Worm (Caenorhabditis elegans) whole organism, midembryonic: Measurements from ENCODE around the gene Y32B12B.4.

Experiments
- T22C8.4 ChIP-seq: fragments of 200-800 bp; sonication (Bioruptor generic); IDR thresholded peaks from 2 replicates; pipeline ENCODE4 v1.3.6; 2022; ENCODE audit warnings: missing genetic modification characterization, missing compliant biosample characterization
- cog-1 ChIP-seq: sonication (generic microtip); optimal IDR thresholded peaks from 2 replicates; lab custom pipeline; 2016; ENCODE audit warnings: missing genetic modification characterization, missing compliant biosample characterization
- flt-1 ChIP-seq: fragments of 200-800 bp; sonication (Bioruptor generic); IDR thresholded peaks from 2 replicates; pipeline ENCODE4 v1.3.6; 2022; ENCODE audit warnings: missing genetic modification characterization, missing compliant biosample characterization
- klf-2 ChIP-seq: fragments of 200-800 bp; sonication (Bioruptor generic); conservative IDR thresholded peaks from 2 replicates; pipeline ENCODE4 v1.3.6; 2022; ENCODE audit warnings: missing genetic modification reagents, missing genetic modification characterization, missing compliant biosample characterization
- med-1 ChIP-seq: sonication (generic microtip); optimal IDR thresholded peaks from 2 replicates; lab custom pipeline; 2017; ENCODE audit warnings: missing genetic modification characterization, mild to moderate bottlenecking, missing compliant biosample characterization, antibody characterized with exemption, missing genetic modification reagents; ENCODE audit not compliant: insufficient read depth
- ref-1 ChIP-seq: fragments of 200-800 bp; sonication (Bioruptor generic); conservative IDR thresholded peaks from 2 replicates; pipeline ENCODE4 v1.3.6; 2022; ENCODE audit warnings: missing genetic modification reagents, missing genetic modification characterization, missing compliant biosample characterization
- tab-1 ChIP-seq: fragments of 200-800 bp; sonication (Bioruptor generic); IDR thresholded peaks from 2 replicates; pipeline ENCODE4 v1.3.6; 2022; ENCODE audit warnings: missing genetic modification characterization, missing compliant biosample characterization
- ztf-23 ChIP-seq: fragments of 200-800 bp; sonication (Bioruptor generic); IDR thresholded peaks from 2 replicates; pipeline ENCODE4 v1.3.6; 2022; ENCODE audit warnings: missing genetic modification reagents, missing genetic modification characterization, missing compliant biosample characterization
- ztf-29 ChIP-seq: fragments of 200-800 bp; sonication (Bioruptor generic); IDR thresholded peaks from 2 replicates; pipeline ENCODE4 v1.3.6; 2022; ENCODE audit warnings: missing genetic modification reagents, missing genetic modification characterization, missing compliant biosample characterization

The Y32B12B.4 gene

DNA sequence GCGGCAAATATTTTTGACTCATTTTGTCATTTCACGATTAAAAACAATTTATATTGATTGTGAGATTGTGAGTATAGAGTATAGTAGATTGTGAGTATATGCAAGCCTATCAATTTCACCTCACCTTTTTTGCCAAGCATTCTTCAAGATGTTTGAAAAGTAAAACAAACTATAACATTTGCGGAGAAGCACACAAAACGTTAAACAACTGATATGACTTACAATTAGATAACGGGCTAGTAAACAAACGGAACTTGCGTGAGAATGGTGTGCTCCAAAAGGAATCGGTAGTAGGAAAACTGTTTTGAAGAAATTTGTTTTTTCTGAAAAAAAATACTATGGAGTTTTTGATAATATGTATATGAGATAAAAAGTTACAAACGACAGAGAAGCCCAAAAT lies 57.0 kb downstream of the Y32B12B.4 start:
- TF ChIP-seq klf-2, result no peak
- no peak for TF ChIP-seq tab-1 (GFP tag; lab: Robert Waterston, UW)
- TF ChIP-seq cog-1 (tag; lab: Kevin White, UChicago), result no peak
- TF ChIP-seq T22C8.4, result no peak
- no peak for TF ChIP-seq ztf-23 (GFP tag; lab: Robert Waterston, UW)
- no peak for TF ChIP-seq ztf-29 (GFP tag; lab: Robert Waterston, UW)
- TF ChIP-seq med-1 (GFP tag; lab: Kevin White, UChicago), result no peak
- no peak for TF ChIP-seq ref-1 (GFP tag; lab: Robert Waterston, UW)
- no peak for TF ChIP-seq flt-1 (GFP tag; lab: Robert Waterston, UW)

- TF ChIP-seq med-1 (GFP tag; lab: Kevin White, UChicago) (no peak), klf-2 (no peak), ztf-29 (GFP tag; lab: Robert Waterston, UW) (no peak), cog-1 (tag; lab: Kevin White, UChicago) (no peak), tab-1 (GFP tag; lab: Robert Waterston, UW) (no peak), flt-1 (GFP tag; lab: Robert Waterston, UW) (no peak), ref-1 (GFP tag; lab: Robert Waterston, UW) (no peak), ztf-23 (GFP tag; lab: Robert Waterston, UW) (no peak), T22C8.4 (no peak)
Measured at ce11 chrV:16610791-16611385, 57.8 kb downstream of the Y32B12B.4 start, which contains the start of gene srw-54. Gene srw-54 (plus strand): TSS chrV:16611335.
